Fruit fly (Drosophila melanogaster) whole organism, pupa: ENCODE measurements around the gene Ptip.

Experiments
- CG10348 ChIP-seq: fragments of 200-800 bp; sonication (Bioruptor generic); IDR thresholded peaks from 2 replicates; pipeline ENCODE4 v1.3.6; 2022; ENCODE audit warnings: missing biosample characterization, missing genetic modification characterization
- CG13204 ChIP-seq: fragments of 200-800 bp; sonication (Bioruptor generic); optimal IDR thresholded peaks from 2 replicates; lab custom pipeline; 2018; ENCODE audit warnings: missing biosample characterization, mild to moderate bottlenecking, missing genetic modification characterization, moderate library complexity
- CG15710 ChIP-seq: fragments of 200-800 bp; sonication (Bioruptor generic); optimal IDR thresholded peaks from 2 replicates; lab custom pipeline; 2018; ENCODE audit warnings: missing biosample characterization, mild to moderate bottlenecking, missing genetic modification characterization, moderate library complexity
- CG17806 ChIP-seq: fragments of 200-800 bp; sonication (Bioruptor generic); optimal IDR thresholded peaks from 2 replicates; lab custom pipeline; 2018; ENCODE audit warnings: missing biosample characterization, mild to moderate bottlenecking, missing genetic modification characterization, moderate library complexity
- CG4496 ChIP-seq: fragments of 200-800 bp; sonication (Bioruptor generic); IDR thresholded peaks from 3 replicates; pipeline ENCODE4 v1.3.6; 2022; ENCODE audit warnings: missing biosample characterization, missing genetic modification characterization
- CG8159 ChIP-seq: fragments of 200-800 bp; sonication (Bioruptor generic); optimal IDR thresholded peaks from 3 replicates; lab custom pipeline; 2018; ENCODE audit warnings: missing biosample characterization, mild to moderate bottlenecking, missing genetic modification characterization, moderate library complexity
- CG9948 ChIP-seq: fragments of 200-800 bp; sonication (Bioruptor generic); optimal IDR thresholded peaks from 2 replicates; lab custom pipeline; 2018; ENCODE audit warnings: missing biosample characterization, mild to moderate bottlenecking, missing genetic modification characterization, moderate library complexity
- EcR ChIP-seq: fragments of 200-800 bp; sonication (Bioruptor generic); optimal IDR thresholded peaks from 3 replicates; lab custom pipeline; 2019; ENCODE audit warnings: missing biosample characterization, missing genetic modification characterization, mild to moderate bottlenecking, moderate library complexity, missing genetic modification reagents
- Ets98B ChIP-seq: fragments of 200-800 bp; sonication (Bioruptor generic); IDR thresholded peaks from 2 replicates; pipeline ENCODE4 v1.3.6; 2022; ENCODE audit warnings: missing biosample characterization, missing genetic modification characterization
- Pif1A ChIP-seq: fragments of 200-800 bp; sonication (Bioruptor generic); optimal IDR thresholded peaks from 3 replicates; lab custom pipeline; 2016; ENCODE audit warnings: missing biosample characterization, missing genetic modification characterization
- fd96Ca ChIP-seq: fragments of 200-800 bp; sonication (Bioruptor generic); IDR thresholded peaks from 3 replicates; pipeline ENCODE4 v1.3.6; 2022; ENCODE audit warnings: missing biosample characterization, missing genetic modification characterization
- gl ChIP-seq: fragments of 200-800 bp; sonication (Bioruptor generic); optimal IDR thresholded peaks from 2 replicates; lab custom pipeline; 2018; ENCODE audit warnings: missing biosample characterization, mild to moderate bottlenecking, missing genetic modification characterization

DNA sequence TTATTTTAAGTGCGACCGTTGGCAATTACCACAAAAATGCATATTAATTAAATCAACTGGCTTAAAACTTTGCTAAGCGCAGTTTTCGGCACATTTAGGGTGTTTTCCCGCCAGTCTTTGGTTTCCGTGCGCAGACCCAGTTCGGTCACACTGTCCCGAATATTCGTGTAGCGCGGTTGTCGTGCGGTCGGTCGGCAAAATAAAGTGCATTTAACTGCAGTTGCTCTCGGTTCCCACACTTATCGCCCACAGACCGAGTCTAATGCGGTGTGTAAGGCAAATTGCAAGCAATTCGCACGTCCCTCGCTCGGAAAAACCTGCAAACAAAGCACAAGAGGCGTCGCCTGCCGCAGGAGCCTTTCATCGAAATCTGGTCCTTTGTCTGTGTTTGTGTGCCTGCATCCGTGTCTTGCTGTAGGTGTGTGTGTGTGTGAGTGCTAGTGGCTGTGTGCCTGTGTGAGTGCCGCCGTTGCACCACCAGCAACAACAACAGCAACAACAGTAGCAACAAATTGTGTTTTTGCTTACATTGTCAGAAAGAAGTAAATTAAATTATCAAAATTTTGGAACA is 24.2 kb upstream of the Ptip start, which contains the start of the genes CG13484 and Frl:
- TF ChIP-seq CG15710 (tag; lab: Kevin White, UChicago) (no peak), CG17806 (peak; percentile 17), fd96Ca (GFP tag; lab: Robert Waterston, UW) (no peak), CG10348 (no peak), gl (tag; lab: Kevin White, UChicago) (peak; percentile 17), Pif1A (GFP tag; lab: Kevin White, UChicago) (no peak), CG13204 (GFP tag; lab: Kevin White, UChicago) (peak; percentile 28), CG4496 (GFP tag; lab: Robert Waterston, UW) (peak; percentile 65; the same call in 2 of the 3 replicates), EcR (GFP tag; lab: Kevin White, UChicago) (peak; percentile 60), CG9948 (tag; lab: Kevin White, UChicago) (no peak), Ets98B (GFP tag; lab: Robert Waterston, UW) (peak; percentile 16; the same call in 1 of the 2 replicates), CG8159 (tag; lab: Kevin White, UChicago) (peak; percentile 33)
